Fruit fly (Drosophila melanogaster) whole organism, embryonic: ENCODE data around the gene CG6695.

Source experiments
- CG10267 ChIP-seq: fragments of 200-800 bp; sonication (Bioruptor generic); optimal IDR thresholded peaks from 2 replicates; lab custom pipeline; 2018; ENCODE audit warnings: missing biosample characterization, mild to moderate bottlenecking, missing genetic modification characterization, moderate library complexity
- CG10321 ChIP-seq: fragments of 200-800 bp; sonication (Bioruptor generic); IDR thresholded peaks from 2 replicates; pipeline ENCODE4 v1.3.6; 2022; ENCODE audit warnings: missing biosample characterization, missing genetic modification characterization
- CG10959 ChIP-seq: fragments of 200-800 bp; sonication (Bioruptor generic); IDR thresholded peaks from 2 replicates; pipeline ENCODE4 v1.3.6; 2022; ENCODE audit warnings: missing biosample characterization, missing genetic modification characterization
- CG11456 ChIP-seq: fragments of 200-800 bp; sonication (Bioruptor generic); IDR thresholded peaks from 3 replicates; pipeline ENCODE4 v1.3.6; 2022; ENCODE audit warnings: missing biosample characterization, missing genetic modification characterization
- CG12071 ChIP-seq: fragments of 200-800 bp; sonication (Bioruptor generic); optimal IDR thresholded peaks from 3 replicates; lab custom pipeline; 2018; ENCODE audit warnings: missing biosample characterization, mild to moderate bottlenecking, missing genetic modification characterization
- CG12155 ChIP-seq: fragments of 200-800 bp; sonication (Bioruptor generic); optimal IDR thresholded peaks from 3 replicates; lab custom pipeline; 2016; ENCODE audit warnings: missing biosample characterization, missing genetic modification characterization
- CG12942 ChIP-seq: fragments of 200-800 bp; sonication (Bioruptor generic); optimal IDR thresholded peaks from 3 replicates; lab custom pipeline; 2016; ENCODE audit warnings: missing biosample characterization, missing genetic modification characterization
- CG13775 ChIP-seq: fragments of 200-800 bp; sonication (Bioruptor generic); optimal IDR thresholded peaks from 3 replicates; lab custom pipeline; 2017; ENCODE audit warnings: missing biosample characterization, mild to moderate bottlenecking, missing genetic modification characterization
- CG13894 ChIP-seq: fragments of 200-800 bp; sonication (Bioruptor generic); optimal IDR thresholded peaks from 3 replicates; lab custom pipeline; 2018; ENCODE audit warnings: missing biosample characterization, mild to moderate bottlenecking, missing genetic modification characterization, moderate library complexity
- CG17361 ChIP-seq: fragments of 200-800 bp; sonication (Bioruptor generic); IDR thresholded peaks from 3 replicates; pipeline ENCODE4 v1.3.6; 2022; ENCODE audit warnings: missing biosample characterization, missing genetic modification characterization
- CG18476 ChIP-seq: fragments of 200-800 bp; sonication (Bioruptor generic); optimal IDR thresholded peaks from 2 replicates; lab custom pipeline; 2016; ENCODE audit warnings: missing biosample characterization, mild to moderate bottlenecking, missing genetic modification characterization
- CG32772 ChIP-seq: fragments of 200-800 bp; sonication (Bioruptor generic); IDR thresholded peaks from 2 replicates; pipeline ENCODE4 v1.3.6; 2022; ENCODE audit warnings: missing biosample characterization, missing genetic modification characterization
- CG34224 ChIP-seq: fragments of 200-800 bp; sonication (Bioruptor generic); IDR thresholded peaks from 3 replicates; pipeline ENCODE4 v1.3.6; 2022; ENCODE audit warnings: missing biosample characterization, missing genetic modification characterization; ENCODE audit not compliant: partially characterized antibody
- CG4282 ChIP-seq: fragments of 200-800 bp; sonication (Bioruptor generic); optimal IDR thresholded peaks from 2 replicates; lab custom pipeline; 2016; ENCODE audit warnings: missing biosample characterization, missing genetic modification characterization
- CG4360 ChIP-seq: fragments of 200-800 bp; sonication (Bioruptor generic); IDR thresholded peaks from 2 replicates; pipeline ENCODE4 v1.3.6; 2022; ENCODE audit warnings: missing biosample characterization, missing genetic modification characterization
- CG6254 ChIP-seq: fragments of 200-800 bp; sonication (Bioruptor generic); optimal IDR thresholded peaks from 3 replicates; lab custom pipeline; 2017; ENCODE audit warnings: mild to moderate bottlenecking, missing biosample characterization, missing genetic modification reagents, missing genetic modification characterization
- CG6689 ChIP-seq: fragments of 200-800 bp; sonication (Bioruptor generic); IDR thresholded peaks from 2 replicates; pipeline ENCODE4 v1.3.6; 2022; ENCODE audit warnings: missing biosample characterization, missing genetic modification characterization
- CG7271 ChIP-seq: fragments of 200-800 bp; sonication (Bioruptor generic); optimal IDR thresholded peaks from 2 replicates; lab custom pipeline; 2018; ENCODE audit warnings: missing biosample characterization, mild to moderate bottlenecking, missing genetic modification characterization, moderate library complexity
- CG8281 ChIP-seq: fragments of 200-800 bp; sonication (Bioruptor generic); optimal IDR thresholded peaks from 2 replicates; lab custom pipeline; 2018; ENCODE audit warnings: missing biosample characterization, mild to moderate bottlenecking, missing genetic modification characterization, moderate library complexity
- CG8388 ChIP-seq: fragments of 200-800 bp; sonication (Bioruptor generic); optimal IDR thresholded peaks from 2 replicates; lab custom pipeline; 2019; ENCODE audit warnings: missing biosample characterization, mild to moderate bottlenecking, missing genetic modification characterization, moderate library complexity
- CG8765 ChIP-seq: fragments of 200-800 bp; sonication (Bioruptor generic); IDR thresholded peaks from 2 replicates; pipeline ENCODE4 v1.3.6; 2022; ENCODE audit warnings: missing biosample characterization, missing genetic modification characterization
- CG9817 ChIP-seq: fragments of 200-800 bp; sonication (Bioruptor generic); optimal IDR thresholded peaks from 2 replicates; lab custom pipeline; 2018; ENCODE audit warnings: missing biosample characterization, mild to moderate bottlenecking, missing genetic modification characterization, moderate library complexity
- CrebB ChIP-seq: fragments of 200-800 bp; sonication (Bioruptor generic); optimal IDR thresholded peaks from 3 replicates; lab custom pipeline; 2018; ENCODE audit warnings: missing biosample characterization, mild to moderate bottlenecking, missing genetic modification characterization
- Fer2 ChIP-seq: fragments of 200-800 bp; sonication (Bioruptor generic); optimal IDR thresholded peaks from 2 replicates; lab custom pipeline; 2018; ENCODE audit warnings: missing biosample characterization, mild to moderate bottlenecking, missing genetic modification characterization, moderate library complexity
- Gug ChIP-seq: fragments of 200-800 bp; sonication (Bioruptor generic); IDR thresholded peaks from 4 replicates; pipeline ENCODE4 v1.3.6; 2022; ENCODE audit warnings: missing biosample characterization, missing genetic modification characterization
- H2.0 ChIP-seq: fragments of 200-800 bp; sonication (Bioruptor generic); IDR thresholded peaks from 2 replicates; pipeline ENCODE4 v1.3.6; 2022; ENCODE audit warnings: missing biosample characterization, missing genetic modification characterization
- HLHmδ ChIP-seq: fragments of 200-800 bp; sonication (Bioruptor generic); optimal IDR thresholded peaks from 2 replicates; lab custom pipeline; 2018; ENCODE audit warnings: missing biosample characterization, mild to moderate bottlenecking, missing genetic modification characterization, moderate library complexity
- Hr3 ChIP-seq: fragments of 200-800 bp; sonication (Bioruptor generic); optimal IDR thresholded peaks from 3 replicates; lab custom pipeline; 2016; ENCODE audit warnings: missing biosample characterization, missing genetic modification characterization
- Hr51 ChIP-seq, 2 experiments: fragments of 200-800 bp; sonication (Bioruptor generic); optimal IDR thresholded peaks; 2 replicates in 1 of 2; 3 replicates in 1 of 2; lab custom pipeline; 2016 to 2018; ENCODE audit warnings: missing biosample characterization in 2 of 2, missing genetic modification characterization in 2 of 2, mild to moderate bottlenecking in 1 of 2, moderate library complexity in 1 of 2
- Nf-YB ChIP-seq: fragments of 200-800 bp; sonication (Bioruptor generic); optimal IDR thresholded peaks from 3 replicates; lab custom pipeline; 2019; ENCODE audit warnings: missing biosample characterization, mild to moderate bottlenecking, missing genetic modification characterization, moderate library complexity
- Opbp ChIP-seq: fragments of 200-800 bp; sonication (Bioruptor generic); IDR thresholded peaks from 3 replicates; pipeline ENCODE4 v1.3.6; 2022; ENCODE audit warnings: missing biosample characterization, missing genetic modification characterization; ENCODE audit not compliant: partially characterized antibody
- aop ChIP-seq: fragments of 200-800 bp; sonication (Bioruptor generic); IDR thresholded peaks from 2 replicates; pipeline ENCODE4 v1.3.6; 2022; ENCODE audit warnings: missing biosample characterization, missing genetic modification characterization
- ap ChIP-seq: fragments of 200-800 bp; sonication (Bioruptor generic); IDR thresholded peaks from 2 replicates; pipeline ENCODE4 v1.3.6; 2022; ENCODE audit warnings: missing biosample characterization, missing genetic modification characterization
- az2 ChIP-seq: fragments of 200-800 bp; sonication (Bioruptor generic); optimal IDR thresholded peaks from 3 replicates; lab custom pipeline; 2016; ENCODE audit warnings: missing biosample characterization, missing genetic modification characterization
- cato ChIP-seq: fragments of 200-800 bp; sonication (Bioruptor generic); optimal IDR thresholded peaks from 2 replicates; lab custom pipeline; 2016; ENCODE audit warnings: missing biosample characterization, missing genetic modification characterization, borderline replicate concordance
- cg ChIP-seq: fragments of 200-800 bp; sonication (Bioruptor generic); optimal IDR thresholded peaks from 3 replicates; lab custom pipeline; 2019; ENCODE audit warnings: missing biosample characterization, mild to moderate bottlenecking, missing genetic modification characterization, moderate library complexity
- disco-r ChIP-seq: fragments of 200-800 bp; sonication (Bioruptor generic); optimal IDR thresholded peaks from 2 replicates; lab custom pipeline; 2016; ENCODE audit warnings: missing biosample characterization, missing genetic modification characterization
- fu2 ChIP-seq: fragments of 200-800 bp; sonication (Bioruptor generic); optimal IDR thresholded peaks from 2 replicates; lab custom pipeline; 2016; ENCODE audit warnings: missing biosample characterization, missing genetic modification characterization
- hb ChIP-seq: fragments of 200-800 bp; sonication (Bioruptor generic); IDR thresholded peaks from 3 replicates; pipeline ENCODE4 v1.3.6; 2022; ENCODE audit warnings: missing biosample characterization, missing genetic modification characterization; ENCODE audit not compliant: partially characterized antibody
- jigr1 ChIP-seq: fragments of 200-800 bp; sonication (Bioruptor generic); IDR thresholded peaks from 3 replicates; pipeline ENCODE4 v1.3.6; 2022; ENCODE audit warnings: missing biosample characterization, missing genetic modification characterization
- jumu ChIP-seq: fragments of 200-800 bp; sonication (Bioruptor generic); optimal IDR thresholded peaks from 3 replicates; lab custom pipeline; 2016; ENCODE audit warnings: missing biosample characterization, missing genetic modification characterization
- kni ChIP-seq: fragments of 200-800 bp; sonication (Bioruptor generic); optimal IDR thresholded peaks from 3 replicates; lab custom pipeline; 2017; ENCODE audit warnings: mild to moderate bottlenecking, missing biosample characterization, missing genetic modification reagents, missing genetic modification characterization
- luna ChIP-seq: fragments of 200-800 bp; sonication (Bioruptor generic); optimal IDR thresholded peaks from 2 replicates; lab custom pipeline; 2016; ENCODE audit warnings: missing biosample characterization, missing genetic modification characterization
- mirr ChIP-seq: fragments of 200-800 bp; sonication (Bioruptor generic); optimal IDR thresholded peaks from 3 replicates; lab custom pipeline; 2018; ENCODE audit warnings: missing biosample characterization, mild to moderate bottlenecking, missing genetic modification characterization
- p53 ChIP-seq: fragments of 200-800 bp; sonication (Bioruptor generic); optimal IDR thresholded peaks from 2 replicates; lab custom pipeline; 2016; ENCODE audit warnings: missing biosample characterization, missing genetic modification characterization
- peb ChIP-seq: fragments of 200-800 bp; sonication (Bioruptor generic); IDR thresholded peaks from 2 replicates; pipeline ENCODE4 v1.3.6; 2022; ENCODE audit warnings: missing biosample characterization, missing genetic modification characterization
- pfk ChIP-seq: fragments of 200-800 bp; sonication (Bioruptor generic); optimal IDR thresholded peaks from 2 replicates; lab custom pipeline; 2018; ENCODE audit warnings: missing biosample characterization, mild to moderate bottlenecking, missing genetic modification characterization, moderate library complexity
- pum ChIP-seq: fragments of 200-800 bp; sonication (Bioruptor generic); optimal IDR thresholded peaks from 2 replicates; lab custom pipeline; 2016; ENCODE audit warnings: missing biosample characterization, missing genetic modification characterization
- ro ChIP-seq: fragments of 200-800 bp; sonication (Bioruptor generic); IDR thresholded peaks from 2 replicates; pipeline ENCODE4 v1.3.6; 2022; ENCODE audit warnings: missing biosample characterization, missing genetic modification characterization
- sc ChIP-seq, 3 experiments: fragments of >200 bp in 2 of 3; fragments of 200-800 bp in 1 of 3; sonication (Bioruptor generic) in 1 of 3; optimal IDR thresholded peaks; 2 replicates in 2 of 3; 3 replicates in 1 of 3; lab custom pipeline; 2017; ENCODE audit warnings: mild to moderate bottlenecking in 1 of 3, missing biosample characterization in 1 of 3, missing genetic modification characterization in 1 of 3, missing genetic modification reagents in 1 of 3
- vvl ChIP-seq: fragments of 200-800 bp; sonication (Bioruptor generic); IDR thresholded peaks from 2 replicates; pipeline ENCODE4 v1.3.6; 2022; ENCODE audit warnings: missing biosample characterization, missing genetic modification characterization

The CG6695 gene

DNA sequence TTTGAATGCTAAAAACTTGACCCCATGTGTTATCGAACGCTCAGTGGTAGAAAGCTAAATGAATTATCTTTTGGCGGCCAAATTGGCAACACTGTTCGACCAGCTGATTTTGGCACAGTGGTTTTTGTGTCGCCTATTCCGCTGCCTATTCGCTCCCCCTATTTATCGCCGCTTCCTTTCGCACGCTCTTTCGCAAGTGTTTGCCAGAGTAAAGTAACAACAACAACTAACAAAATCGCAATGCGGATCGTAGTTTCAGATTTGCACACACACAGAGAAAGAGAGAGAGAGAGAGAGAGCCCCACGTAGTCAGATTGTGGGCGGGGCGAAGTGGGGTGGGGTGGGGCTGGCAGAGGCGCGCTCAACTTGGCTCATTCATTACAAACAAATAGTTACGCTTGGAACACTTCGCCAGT lies 3.9 kb upstream of the CG6695 start (continued):
- TF ChIP-seq CG32772 (GFP tag; lab: Robert Waterston, UW) (no peak), CG13894 (no peak), CG4360 (no peak), CG8765 (GFP tag; lab: Robert Waterston, UW) (no peak), hb (no peak), CG11456 (GFP tag; lab: Robert Waterston, UW) (no peak), jumu (GFP tag; lab: Kevin White, UChicago) (no peak), vvl (GFP tag; lab: Robert Waterston, UW) (no peak), Fer2 (no peak), cato (no peak), p53 (GFP tag; lab: Kevin White, UChicago) (no peak), CG6689 (GFP tag; lab: Robert Waterston, UW) (no peak), CG7271 (tag; lab: Kevin White, UChicago) (no peak), kni (no peak), Hr51 (GFP tag; optimal IDR thresholded peaks at IDR 0.05; lab: Kevin White, UChicago) (no peak), pfk (GFP tag; lab: Kevin White, UChicago) (no peak), H2.0 (no peak), peb (no peak), az2 (GFP tag; lab: Kevin White, UChicago) (no peak), CG12071 (GFP tag; lab: Kevin White, UChicago) (no peak), jigr1 (GFP tag; lab: Robert Waterston, UW) (no peak), mirr (GFP tag; lab: Kevin White, UChicago) (peak; percentile 32), CG10267 (tag; lab: Kevin White, UChicago) (no peak), ro (no peak), CG12155 (no peak), CG13775 (GFP tag; lab: Kevin White, UChicago) (no peak), disco-r (GFP tag; lab: Kevin White, UChicago) (no peak), Nf-YB (GFP tag; lab: Kevin White, UChicago) (no peak), sc (optimal IDR thresholded peaks at IDR 0.05; lab: Kevin White, UChicago) (no peak), sc (GFP tag; optimal IDR thresholded peaks at IDR 0.05; lab: Kevin White, UChicago) (no peak), CG10959 (no peak), ap (GFP tag; lab: Robert Waterston, UW) (no peak), CrebB (tag; lab: Kevin White, UChicago) (no peak), CG6254 (no peak), CG8281 (no peak), aop (GFP tag; lab: Robert Waterston, UW) (no peak), CG10321 (GFP tag; lab: Robert Waterston, UW) (no peak), CG34224 (GFP tag; lab: Robert Waterston, UW) (peak; percentile 57), CG17361 (GFP tag; lab: Robert Waterston, UW) (no peak), CG4282 (GFP tag; lab: Kevin White, UChicago) (no peak), pum (GFP tag; lab: Kevin White, UChicago) (no peak), Opbp (GFP tag; lab: Robert Waterston, UW) (no peak), HLHmδ (GFP tag; lab: Kevin White, UChicago) (no peak), CG18476 (GFP tag; lab: Kevin White, UChicago) (no peak), luna (GFP tag; lab: Kevin White, UChicago) (no peak), CG9817 (tag; lab: Kevin White, UChicago) (no peak), CG8388 (GFP tag; lab: Kevin White, UChicago) (no peak), Hr3 (no peak), cg (GFP tag; lab: Kevin White, UChicago) (peak; percentile 61), Gug (GFP tag; lab: Robert Waterston, UW) (no peak), CG12942 (GFP tag; lab: Kevin White, UChicago) (no peak), fu2 (GFP tag; lab: Kevin White, UChicago) (no peak)
